Fruit fly (Drosophila melanogaster): ENCODE data around the gene pira.

Gene pira

DNA sequence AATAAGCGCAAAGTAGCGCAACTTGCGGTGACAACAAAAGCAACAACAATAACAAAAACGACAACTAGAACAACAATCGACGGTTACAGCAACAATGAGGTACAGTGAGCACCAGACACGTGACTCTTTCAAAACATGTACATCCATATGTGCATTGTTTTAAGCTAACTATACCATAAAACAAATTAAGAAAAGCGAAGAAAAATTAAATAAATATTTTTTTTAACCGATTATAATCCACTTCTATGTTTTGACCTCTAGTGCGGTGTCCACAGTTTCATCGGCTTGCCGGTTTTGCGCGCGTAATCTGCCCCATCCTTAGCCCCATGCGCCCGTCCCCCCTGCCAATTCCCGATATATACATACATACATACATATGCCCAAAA, 9.1 kb downstream of the pira start (continued):
- TF ChIP-seq CG14441 (GFP tag; IDR thresholded peaks at IDR 0.05) (peak; percentile 97), Side (GFP tag; optimal IDR thresholded peaks at IDR 0.05) (peak; percentile 80), Tbp (GFP tag; optimal IDR thresholded peaks at IDR 0.05) (no peak), CG12219 (GFP tag; optimal IDR thresholded peaks at IDR 0.05) (peak; percentile 81), CG12155 (GFP tag; optimal IDR thresholded peaks at IDR 0.05) (peak; percentile 94), CG14860 (GFP tag; IDR thresholded peaks at IDR 0.05; ENCODE audit: partially characterized antibody) (no peak), nom (GFP tag; optimal IDR thresholded peaks at IDR 0.05) (peak; percentile 91), CG12071 (GFP tag; optimal IDR thresholded peaks at IDR 0.05) (peak; percentile 74), CG16813 (GFP tag; IDR thresholded peaks at IDR 0.05; ENCODE audit: partially characterized antibody) (no peak), fd96Cb (tag; optimal IDR thresholded peaks at IDR 0.05) (peak; percentile 81), CG6765 (GFP tag; optimal IDR thresholded peaks at IDR 0.05) (peak; percentile 56), Taf1 (GFP tag; IDR thresholded peaks at IDR 0.05) (peak; percentile 98), tup (GFP tag; optimal IDR thresholded peaks at IDR 0.05) (peak; percentile 73), CG1792 (GFP tag; optimal IDR thresholded peaks at IDR 0.05) (peak; percentile 78), CG7963 (GFP tag; IDR thresholded peaks at IDR 0.05; ENCODE audit: partially characterized antibody) (no peak), CG34224 (GFP tag; IDR thresholded peaks at IDR 0.05; ENCODE audit: partially characterized antibody) (no peak), Ets65A (GFP tag) (peak; percentile 95), h (optimal IDR thresholded peaks at IDR 0.05) (no peak), Dad (GFP tag; optimal IDR thresholded peaks at IDR 0.05) (peak; percentile 78), cas (GFP tag; IDR thresholded peaks at IDR 0.05) (peak; percentile 87), bsh (GFP tag; optimal IDR thresholded peaks at IDR 0.05) (peak; percentile 89 to 94), CG7556 (GFP tag; optimal IDR thresholded peaks at IDR 0.05) (peak; percentile 88), MTF-1 (GFP tag; optimal IDR thresholded peaks at IDR 0.05; ENCODE audit: borderline replicate concordance) (peak; percentile 78), Dp (GFP tag; optimal IDR thresholded peaks at IDR 0.05) (no peak), dmrt11E (tag; optimal IDR thresholded peaks at IDR 0.05) (peak; percentile 71), luna (GFP tag; optimal IDR thresholded peaks at IDR 0.05) (no peak), Bdp1 (GFP tag; optimal IDR thresholded peaks at IDR 0.05) (peak; percentile 72), pros (GFP tag; optimal IDR thresholded peaks at IDR 0.05) (no peak), emc (GFP tag; optimal IDR thresholded peaks at IDR 0.05) (peak; percentile 80), CG4424 (GFP tag; optimal IDR thresholded peaks at IDR 0.05) (peak; percentile 90), peb (GFP tag; IDR thresholded peaks at IDR 0.05) (peak; percentile 86), CG3726 (GFP tag; IDR thresholded peaks at IDR 0.05) (peak; percentile 92), CG17829 (tag; optimal IDR thresholded peaks at IDR 0.05) (peak; percentile 85), CG18476 (GFP tag; optimal IDR thresholded peaks at IDR 0.05) (peak; percentile 86), vvl (GFP tag; IDR thresholded peaks at IDR 0.05) (peak; percentile 97), CG17612 (GFP tag; IDR thresholded peaks at IDR 0.05) (peak; percentile 92), Deaf1 (tag; optimal IDR thresholded peaks at IDR 0.05) (peak; percentile 63), br (optimal IDR thresholded peaks at IDR 0.05) (no peak), slbo (GFP tag; IDR thresholded peaks at IDR 0.05) (peak; percentile 99), Hmx (GFP tag; optimal IDR thresholded peaks at IDR 0.05) (peak; percentile 79), nerfin-2 (GFP tag; IDR thresholded peaks at IDR 0.05; ENCODE audit: partially characterized antibody) (no peak), bcd (GFP tag; optimal IDR thresholded peaks at IDR 0.05) (peak; percentile 93), CG4360 (GFP tag; IDR thresholded peaks at IDR 0.05) (peak; percentile 78), Scr (GFP tag; IDR thresholded peaks at IDR 0.05; ENCODE audit: partially characterized antibody) (no peak), CG11696 (GFP tag; IDR thresholded peaks at IDR 0.05) (peak; percentile 78), sob (GFP tag; IDR thresholded peaks at IDR 0.05) (peak; percentile 96), CG30431 (GFP tag; optimal IDR thresholded peaks at IDR 0.05) (peak; percentile 83), so (GFP tag; IDR thresholded peaks at IDR 0.05) (peak; percentile 88), dm (GFP tag; optimal IDR thresholded peaks at IDR 0.05) (peak; percentile 74), Gug (GFP tag; IDR thresholded peaks at IDR 0.05) (peak; percentile 95), toy (GFP tag; IDR thresholded peaks at IDR 0.05) (peak; percentile 87), phol (tag; optimal IDR thresholded peaks at IDR 0.05) (peak; percentile 89)

Data from whole organism, embryonic.